Fruit fly (Drosophila melanogaster): ENCODE data around the gene U4-U6-60K.
A peak's percentile ranks its signal among the peaks of the same experiment; 100 is the strongest.

U4-U6-60K gene

DNA sequence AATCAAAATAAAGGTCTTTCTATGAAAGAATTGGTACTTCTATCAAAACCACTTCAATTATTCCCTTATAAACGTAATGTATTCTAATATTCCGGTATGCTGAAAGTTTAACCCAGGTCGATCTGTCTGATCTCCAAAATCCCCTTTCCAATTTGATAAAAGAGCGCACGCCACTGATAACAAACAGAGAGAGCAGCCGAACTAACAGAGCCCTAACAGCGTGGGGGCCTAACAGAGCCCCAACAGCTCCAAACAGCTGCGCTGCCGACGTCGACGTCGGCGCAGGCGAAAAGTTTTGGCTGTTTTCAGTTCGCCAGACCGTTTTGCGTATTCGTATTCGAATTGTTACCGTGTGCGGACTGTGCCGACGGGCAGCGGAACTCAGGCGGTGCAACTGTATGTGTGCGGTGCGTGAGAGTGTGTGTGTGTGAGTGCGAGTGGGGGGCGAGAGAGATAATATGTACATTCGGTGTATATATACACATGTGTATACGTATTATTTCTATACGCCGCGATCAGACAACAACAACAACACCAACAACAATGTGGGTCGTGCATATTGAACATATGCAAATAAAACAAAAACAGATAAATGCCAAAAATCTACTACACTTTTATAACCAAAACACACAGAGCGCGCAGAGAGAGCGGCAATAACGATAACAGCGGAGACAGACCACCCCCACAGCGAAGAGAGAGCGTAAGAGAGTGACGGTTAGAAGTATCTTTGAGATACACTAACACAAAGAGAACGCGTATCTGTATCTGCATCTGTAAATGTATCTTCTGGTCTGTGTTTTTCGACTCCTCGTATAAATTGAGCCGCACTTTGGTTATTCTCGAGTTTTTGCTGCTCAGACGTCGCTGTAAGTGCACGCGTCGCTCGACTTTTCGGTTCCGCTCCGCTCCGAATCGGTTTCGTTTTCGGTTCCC is 26.7 kb downstream of the U4-U6-60K start, which contains the start of gene Oatp74D (continued):
- TF ChIP-seq pb (GFP tag; optimal IDR thresholded peaks at IDR 0.05) (peak; percentile 18), cato (GFP tag; optimal IDR thresholded peaks at IDR 0.05; ENCODE audit: borderline replicate concordance) (peak; percentile 31), CG32767 (GFP tag; IDR thresholded peaks at IDR 0.05) (peak; percentile 77), unpg (GFP tag; optimal IDR thresholded peaks at IDR 0.05) (peak; percentile 48), CG30020 (tag; optimal IDR thresholded peaks at IDR 0.05) (no peak), zfh1 (GFP tag; IDR thresholded peaks at IDR 0.05) (peak; percentile 30; the same call in 2 of the 3 replicates), sisA (GFP tag; IDR thresholded peaks at IDR 0.05) (peak; percentile 16; the same call in 1 of the 2 replicates), CG31441 (GFP tag; IDR thresholded peaks at IDR 0.05) (no peak), dpn (GFP tag; optimal IDR thresholded peaks at IDR 0.05) (peak in 1 of 2 experiments; percentile 60), CG18764 (GFP tag; optimal IDR thresholded peaks at IDR 0.05) (no peak), jigr1 (GFP tag; IDR thresholded peaks at IDR 0.05) (no peak), Jarid2 (GFP tag; optimal IDR thresholded peaks at IDR 0.05) (peak; percentile 83), zen2 (GFP tag; IDR thresholded peaks at IDR 0.05; ENCODE audit: partially characterized antibody) (no peak; the same call in 2 of the 3 replicates), mld (GFP tag; IDR thresholded peaks at IDR 0.05; ENCODE audit: partially characterized antibody) (peak; percentile 48; the same call in 1 of the 3 replicates), CG2202 (tag; optimal IDR thresholded peaks at IDR 0.05) (peak; percentile 67), CG6254 (GFP tag; optimal IDR thresholded peaks at IDR 0.05) (peak; percentile 52), emc (GFP tag; optimal IDR thresholded peaks at IDR 0.05) (no peak), Hr3 (GFP tag; optimal IDR thresholded peaks at IDR 0.05) (no peak), CG7357 (GFP tag; IDR thresholded peaks at IDR 0.05) (no peak), fd102C (GFP tag; optimal IDR thresholded peaks at IDR 0.05) (peak; percentile 49), dmrt99B (tag; optimal IDR thresholded peaks at IDR 0.05) (peak; percentile 58), NFAT (GFP tag; IDR thresholded peaks at IDR 0.05) (0 out of 2 replicates have a peak, but pooled peaks have one; percentile 2), Doc2 (GFP tag; IDR thresholded peaks at IDR 0.05) (no peak), CG1602 (GFP tag; optimal IDR thresholded peaks at IDR 0.05) (no peak), wek (GFP tag; optimal IDR thresholded peaks at IDR 0.05) (peak; percentile 76), CG10979 (tag; optimal IDR thresholded peaks at IDR 0.05) (no peak), Ets65A (GFP tag) (peak; percentile 74), CG12299 (tag; optimal IDR thresholded peaks at IDR 0.05) (peak; percentile 72), tna (GFP tag; IDR thresholded peaks at IDR 0.05; ENCODE audit: partially characterized antibody) (peak; percentile 37; the same call in 1 of the 2 replicates), Ets97D (GFP tag; optimal IDR thresholded peaks at IDR 0.05) (no peak), CG17612 (GFP tag; IDR thresholded peaks at IDR 0.05) (no peak), CG18619 (GFP tag; optimal IDR thresholded peaks at IDR 0.05) (peak; percentile 44), CG1529 (GFP tag; optimal IDR thresholded peaks at IDR 0.05) (peak; percentile 55), Dp (GFP tag; optimal IDR thresholded peaks at IDR 0.05) (no peak), ewg (GFP tag; optimal IDR thresholded peaks at IDR 0.05) (peak; percentile 32), Pdp1 (GFP tag; optimal IDR thresholded peaks at IDR 0.05) (peak in 1 of 2 experiments; percentile 57), CG11247 (GFP tag; IDR thresholded peaks at IDR 0.05) (no peak), kay (GFP tag; optimal IDR thresholded peaks at IDR 0.05) (no peak), CG17385 (GFP tag; optimal IDR thresholded peaks at IDR 0.05) (no peak), da (GFP tag; optimal IDR thresholded peaks at IDR 0.05) (no peak), gfzf (GFP tag; optimal IDR thresholded peaks at IDR 0.05) (no peak), CG10654 (GFP tag; optimal IDR thresholded peaks at IDR 0.05) (no peak), vfl (GFP tag; optimal IDR thresholded peaks at IDR 0.05) (no peak), CG1647 (GFP tag; optimal IDR thresholded peaks at IDR 0.05) (peak; percentile 13), croc (GFP tag; conservative IDR thresholded peaks at IDR 0.05) (no peak), CG10267 (tag; optimal IDR thresholded peaks at IDR 0.05) (no peak), Hr39 (optimal IDR thresholded peaks at IDR 0.05) (no peak), onecut (GFP tag; IDR thresholded peaks at IDR 0.05) (peak; percentile 22)
